Comparison of ENCODE assay signal across 1 fruit fly cellular context in the genomic region with DNA sequence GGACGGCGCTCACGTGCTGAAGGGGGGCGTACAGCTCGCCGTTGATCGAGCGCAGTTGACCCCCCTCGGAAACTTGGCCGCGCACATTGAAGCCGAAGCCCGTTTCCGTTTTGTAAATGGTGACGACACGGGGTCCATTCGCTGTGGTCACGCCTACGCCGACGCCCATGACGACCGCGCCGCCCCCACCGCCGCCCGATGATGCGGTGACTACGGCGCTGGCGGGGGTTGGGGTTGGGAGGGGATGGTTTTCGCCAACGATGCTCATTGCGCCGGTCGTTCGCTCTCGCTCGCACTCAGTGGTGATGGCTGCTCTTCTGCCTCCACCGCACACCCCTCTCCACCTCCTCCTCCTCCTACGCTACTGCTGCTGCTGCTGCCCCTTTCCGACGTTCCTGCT.
TF ChIP-seq lines count a peak whose summit lies in the region.

No protein-coding gene starts in this region.

TF ChIP-seq in whole organism, embryonic, 481 proteins besides CTCF, POLR2A, EP300 and RAD21 (continued from another document and continues in another):
- TF ChIP-seq ash1 (GFP tag; optimal IDR thresholded peaks at IDR 0.05; lab: Kevin White, UChicago): no peak
- TF ChIP-seq Dip3 (GFP tag; optimal IDR thresholded peaks at IDR 0.05; lab: Kevin White, UChicago): no peak
- no peak for TF ChIP-seq CG17568 (GFP tag; optimal IDR thresholded peaks at IDR 0.05; lab: Kevin White, UChicago)
- TF ChIP-seq CG13123 (GFP tag; optimal IDR thresholded peaks at IDR 0.05; lab: Kevin White, UChicago): no peak
- TF ChIP-seq CG34376 (GFP tag; optimal IDR thresholded peaks at IDR 0.05; lab: Kevin White, UChicago): no peak
- TF ChIP-seq chn (GFP tag; optimal IDR thresholded peaks at IDR 0.05; lab: Kevin White, UChicago): no peak
- TF ChIP-seq nerfin-2 (GFP tag; IDR thresholded peaks at IDR 0.05; lab: Robert Waterston, UW; ENCODE audit: partially characterized antibody): no peak
- no peak for TF ChIP-seq org-1 (GFP tag; optimal IDR thresholded peaks at IDR 0.05; lab: Kevin White, UChicago)
- TF ChIP-seq CG13424 (tag; optimal IDR thresholded peaks at IDR 0.05; lab: Kevin White, UChicago): no peak
- no peak for TF ChIP-seq dati (GFP tag; IDR thresholded peaks at IDR 0.05; lab: Robert Waterston, UW)
- TF ChIP-seq PHDP (tag; optimal IDR thresholded peaks at IDR 0.05; lab: Kevin White, UChicago): no peak
- TF ChIP-seq mirr (GFP tag; optimal IDR thresholded peaks at IDR 0.05; lab: Kevin White, UChicago): no peak
- no peak for TF ChIP-seq phol (tag; optimal IDR thresholded peaks at IDR 0.05; lab: Kevin White, UChicago)
- TF ChIP-seq sim (GFP tag; IDR thresholded peaks at IDR 0.05; lab: Robert Waterston, UW): no peak
- 0 out of 2 replicates have a peak, but pooled peaks have one; percentile 23 for TF ChIP-seq CG10321 (GFP tag; IDR thresholded peaks at IDR 0.05; lab: Robert Waterston, UW)
- no peak for TF ChIP-seq schlank (tag; optimal IDR thresholded peaks at IDR 0.05; lab: Kevin White, UChicago)
- no peak for TF ChIP-seq ab (GFP tag; optimal IDR thresholded peaks at IDR 0.05; lab: Kevin White, UChicago)
- TF ChIP-seq CG12769 (tag; optimal IDR thresholded peaks at IDR 0.05; lab: Kevin White, UChicago): peak; percentile 76
- no peak for TF ChIP-seq Lpt (GFP tag; optimal IDR thresholded peaks at IDR 0.05; lab: Kevin White, UChicago)
- no peak for TF ChIP-seq CG33213 (GFP tag; optimal IDR thresholded peaks at IDR 0.05; lab: Kevin White, UChicago)
- peak; percentile 42; the same call in 1 of the 4 replicates for TF ChIP-seq Gug (GFP tag; IDR thresholded peaks at IDR 0.05; lab: Robert Waterston, UW)
- TF ChIP-seq CG30020 (tag; optimal IDR thresholded peaks at IDR 0.05; lab: Kevin White, UChicago): no peak
- peak; percentile 8 for TF ChIP-seq CG12942 (GFP tag; optimal IDR thresholded peaks at IDR 0.05; lab: Kevin White, UChicago)
- 0 out of 2 replicates have a peak, but pooled peaks have one; percentile 42 for TF ChIP-seq CG11085 (GFP tag; IDR thresholded peaks at IDR 0.05; lab: Robert Waterston, UW)
- peak; percentile 34 for TF ChIP-seq ewg (GFP tag; optimal IDR thresholded peaks at IDR 0.05; lab: Kevin White, UChicago)
- TF ChIP-seq Nf-YB (GFP tag; optimal IDR thresholded peaks at IDR 0.05; lab: Kevin White, UChicago): no peak
- TF ChIP-seq HLH4C (GFP tag; IDR thresholded peaks at IDR 0.05; lab: Robert Waterston, UW; ENCODE audit: partially characterized antibody): no peak
- TF ChIP-seq tap (tag; optimal IDR thresholded peaks at IDR 0.05; lab: Kevin White, UChicago): no peak
- 0 out of 2 replicates have a peak, but pooled peaks have one; percentile 24 for TF ChIP-seq Ptx1 (GFP tag; IDR thresholded peaks at IDR 0.05; lab: Robert Waterston, UW)
- TF ChIP-seq CG11093 (GFP tag; IDR thresholded peaks at IDR 0.05; lab: Robert Waterston, UW): no peak
- no peak for TF ChIP-seq Six4 (GFP tag; optimal IDR thresholded peaks at IDR 0.05; lab: Kevin White, UChicago)
- TF ChIP-seq CG11560 (tag; IDR thresholded peaks at IDR 0.05; lab: Robert Waterston, UW): no peak
- no peak for TF ChIP-seq zf30C (GFP tag; optimal IDR thresholded peaks at IDR 0.05; lab: Kevin White, UChicago)
- TF ChIP-seq H15 (GFP tag; IDR thresholded peaks at IDR 0.05; lab: Robert Waterston, UW): no peak
- TF ChIP-seq Sry-δ (GFP tag; optimal IDR thresholded peaks at IDR 0.05; lab: Kevin White, UChicago): no peak
- TF ChIP-seq CG4854 (GFP tag; optimal IDR thresholded peaks at IDR 0.05; lab: Kevin White, UChicago): no peak
- TF ChIP-seq sisA (GFP tag; IDR thresholded peaks at IDR 0.05; lab: Robert Waterston, UW): peak; percentile 32; the same call in 1 of the 2 replicates
- no peak for TF ChIP-seq ems (GFP tag; optimal IDR thresholded peaks at IDR 0.05; lab: Kevin White, UChicago)
- no peak for TF ChIP-seq Ets97D (GFP tag; optimal IDR thresholded peaks at IDR 0.05; lab: Kevin White, UChicago)
- no peak for TF ChIP-seq Optix (GFP tag; IDR thresholded peaks at IDR 0.05; lab: Robert Waterston, UW)
- TF ChIP-seq CG14710 (tag; optimal IDR thresholded peaks at IDR 0.05; lab: Kevin White, UChicago): no peak
- TF ChIP-seq CG7786 (GFP tag; optimal IDR thresholded peaks at IDR 0.05; lab: Kevin White, UChicago): no peak
- no peak for TF ChIP-seq Spps (tag; optimal IDR thresholded peaks at IDR 0.05; lab: Kevin White, UChicago)
- no peak for TF ChIP-seq CG17385 (GFP tag; optimal IDR thresholded peaks at IDR 0.05; lab: Kevin White, UChicago)
- no peak for TF ChIP-seq inv (GFP tag; IDR thresholded peaks at IDR 0.05; lab: Robert Waterston, UW; ENCODE audit: partially characterized antibody)
- no peak for TF ChIP-seq Sin3A (optimal IDR thresholded peaks at IDR 0.05; lab: Kevin White, UChicago)
- no peak for TF ChIP-seq trh (GFP tag; optimal IDR thresholded peaks at IDR 0.05; lab: Kevin White, UChicago)
- TF ChIP-seq sc (optimal IDR thresholded peaks at IDR 0.05; lab: Kevin White, UChicago): no peak
- TF ChIP-seq sc (GFP tag; optimal IDR thresholded peaks at IDR 0.05; lab: Kevin White, UChicago): no peak
- TF ChIP-seq pros (GFP tag; optimal IDR thresholded peaks at IDR 0.05; lab: Kevin White, UChicago): no peak
- TF ChIP-seq Mes4 (GFP tag; optimal IDR thresholded peaks at IDR 0.05; lab: Kevin White, UChicago): no peak
- no peak for TF ChIP-seq knrl (GFP tag; IDR thresholded peaks at IDR 0.05; lab: Robert Waterston, UW; ENCODE audit: partially characterized antibody)
- TF ChIP-seq CG7928 (GFP tag; optimal IDR thresholded peaks at IDR 0.05; lab: Kevin White, UChicago): no peak
- no peak for TF ChIP-seq CG8944 (GFP tag; optimal IDR thresholded peaks at IDR 0.05; lab: Kevin White, UChicago)
- TF ChIP-seq p53 (GFP tag; optimal IDR thresholded peaks at IDR 0.05; lab: Kevin White, UChicago): no peak
- peak; percentile 36; the same call in 1 of the 3 replicates for TF ChIP-seq Aef1 (GFP tag; IDR thresholded peaks at IDR 0.05; lab: Robert Waterston, UW)
- TF ChIP-seq Mad (GFP tag; optimal IDR thresholded peaks at IDR 0.05; lab: Kevin White, UChicago): no peak
- peak; percentile 35 for TF ChIP-seq CG15514 (GFP tag; optimal IDR thresholded peaks at IDR 0.05; lab: Kevin White, UChicago)
- no peak for TF ChIP-seq CG2678 (tag; optimal IDR thresholded peaks at IDR 0.05; lab: Kevin White, UChicago)
- no peak for TF ChIP-seq fu2 (GFP tag; optimal IDR thresholded peaks at IDR 0.05; lab: Kevin White, UChicago)
- no peak for TF ChIP-seq lilli (GFP tag; optimal IDR thresholded peaks at IDR 0.05; lab: Kevin White, UChicago)
- no peak for TF ChIP-seq CG42726 (GFP tag; IDR thresholded peaks at IDR 0.05; lab: Robert Waterston, UW; ENCODE audit: partially characterized antibody)
- no peak for TF ChIP-seq CG16813 (GFP tag; IDR thresholded peaks at IDR 0.05; lab: Robert Waterston, UW; ENCODE audit: partially characterized antibody)
- no peak for TF ChIP-seq Kr (GFP tag; optimal IDR thresholded peaks at IDR 0.05; lab: Kevin White, UChicago)
- TF ChIP-seq Ssrp (tag; optimal IDR thresholded peaks at IDR 0.05; lab: Kevin White, UChicago): no peak
- no peak for TF ChIP-seq danr (GFP tag; IDR thresholded peaks at IDR 0.05; lab: Robert Waterston, UW)
- no peak for TF ChIP-seq CG6854 (GFP tag; optimal IDR thresholded peaks at IDR 0.05; lab: Kevin White, UChicago)
- peak; percentile 22; the same call in 1 of the 2 replicates for TF ChIP-seq CG3847 (GFP tag; IDR thresholded peaks at IDR 0.05; lab: Robert Waterston, UW)
- no peak for TF ChIP-seq onecut (GFP tag; IDR thresholded peaks at IDR 0.05; lab: Robert Waterston, UW)
- no peak for TF ChIP-seq hth (optimal IDR thresholded peaks at IDR 0.05; lab: Kevin White, UChicago)
- TF ChIP-seq slou (GFP tag; optimal IDR thresholded peaks at IDR 0.05; lab: Kevin White, UChicago): no peak
- TF ChIP-seq CG43689 (GFP tag; IDR thresholded peaks at IDR 0.05; lab: Robert Waterston, UW): no peak
- peak; percentile 69 for TF ChIP-seq Dbx (GFP tag; IDR thresholded peaks at IDR 0.05; lab: Robert Waterston, UW)
- TF ChIP-seq CG13624 (GFP tag; optimal IDR thresholded peaks at IDR 0.05; lab: Kevin White, UChicago): no peak
- TF ChIP-seq cas (GFP tag; IDR thresholded peaks at IDR 0.05; lab: Robert Waterston, UW): no peak
- TF ChIP-seq CG4424 (GFP tag; optimal IDR thresholded peaks at IDR 0.05; lab: Kevin White, UChicago): peak; percentile 22
- no peak; the same call in 1 of the 2 replicates for TF ChIP-seq amos (GFP tag; IDR thresholded peaks at IDR 0.05; lab: Robert Waterston, UW; ENCODE audit: partially characterized antibody)
- TF ChIP-seq Oli (tag; optimal IDR thresholded peaks at IDR 0.05; lab: Kevin White, UChicago): peak; percentile 6
- no peak for TF ChIP-seq NK7.1 (GFP tag; optimal IDR thresholded peaks at IDR 0.05; lab: Kevin White, UChicago)
- no peak for TF ChIP-seq CG3281 (GFP tag; optimal IDR thresholded peaks at IDR 0.05; lab: Kevin White, UChicago)
- no peak for TF ChIP-seq CG17328 (GFP tag; IDR thresholded peaks at IDR 0.05; lab: Robert Waterston, UW)
- TF ChIP-seq tup (GFP tag; optimal IDR thresholded peaks at IDR 0.05; lab: Kevin White, UChicago): no peak
- no peak for TF ChIP-seq sens-2 (GFP tag; IDR thresholded peaks at IDR 0.05; lab: Robert Waterston, UW)
- TF ChIP-seq en (GFP tag; optimal IDR thresholded peaks at IDR 0.05; lab: Kevin White, UChicago): no peak
- 0 out of 2 replicates have a peak, but pooled peaks have one; percentile 15 for TF ChIP-seq Taf1 (GFP tag; IDR thresholded peaks at IDR 0.05; lab: Robert Waterston, UW)
- TF ChIP-seq CrebB (tag; optimal IDR thresholded peaks at IDR 0.05; lab: Kevin White, UChicago): no peak
- no peak for TF ChIP-seq crp (GFP tag; optimal IDR thresholded peaks at IDR 0.05; lab: Kevin White, UChicago)
- TF ChIP-seq Hsf (GFP tag; optimal IDR thresholded peaks at IDR 0.05; lab: Kevin White, UChicago): no peak
- peak; percentile 47; the same call in 1 of the 3 replicates for TF ChIP-seq row (GFP tag; IDR thresholded peaks at IDR 0.05; lab: Robert Waterston, UW)
- TF ChIP-seq cg (GFP tag; optimal IDR thresholded peaks at IDR 0.05; lab: Kevin White, UChicago): no peak
- no peak for TF ChIP-seq CG7271 (tag; optimal IDR thresholded peaks at IDR 0.05; lab: Kevin White, UChicago)
- TF ChIP-seq CG32772 (GFP tag; IDR thresholded peaks at IDR 0.05; lab: Robert Waterston, UW): 0 out of 2 replicates have a peak, but pooled peaks have one; percentile 35
- TF ChIP-seq MBD-R2 (GFP tag; IDR thresholded peaks at IDR 0.05; lab: Robert Waterston, UW): 0 out of 2 replicates have a peak, but pooled peaks have one; percentile 35
- TF ChIP-seq CG1529 (GFP tag; optimal IDR thresholded peaks at IDR 0.05; lab: Kevin White, UChicago): no peak
- no peak for TF ChIP-seq CG7372 (GFP tag; IDR thresholded peaks at IDR 0.05; lab: Robert Waterston, UW)
- TF ChIP-seq CG1602 (GFP tag; optimal IDR thresholded peaks at IDR 0.05; lab: Kevin White, UChicago): no peak
- no peak for TF ChIP-seq CG3726 (GFP tag; IDR thresholded peaks at IDR 0.05; lab: Robert Waterston, UW)
- peak; percentile 21 for TF ChIP-seq CG10209 (GFP tag; optimal IDR thresholded peaks at IDR 0.05; lab: Kevin White, UChicago)
- no peak for TF ChIP-seq zfh2 (GFP tag; optimal IDR thresholded peaks at IDR 0.05; lab: Kevin White, UChicago)
- no peak for TF ChIP-seq Fer1 (GFP tag; optimal IDR thresholded peaks at IDR 0.05; lab: Kevin White, UChicago)
- TF ChIP-seq slbo (GFP tag; IDR thresholded peaks at IDR 0.05; lab: Robert Waterston, UW): peak; percentile 61
- TF ChIP-seq CG9876 (GFP tag; optimal IDR thresholded peaks at IDR 0.05; lab: Kevin White, UChicago): no peak
- no peak for TF ChIP-seq ftz-f1 (GFP tag; optimal IDR thresholded peaks at IDR 0.05; lab: Kevin White, UChicago)
- TF ChIP-seq insv (GFP tag; optimal IDR thresholded peaks at IDR 0.05; lab: Kevin White, UChicago): no peak
- no peak for TF ChIP-seq hkb (optimal IDR thresholded peaks at IDR 0.05; lab: Kevin White, UChicago)
- peak; percentile 54; the same call in 1 of the 2 replicates for TF ChIP-seq hkb (GFP tag; IDR thresholded peaks at IDR 0.05; lab: Robert Waterston, UW)
- no peak for TF ChIP-seq CG8388 (GFP tag; optimal IDR thresholded peaks at IDR 0.05; lab: Kevin White, UChicago)
- TF ChIP-seq CG4730 (GFP tag; IDR thresholded peaks at IDR 0.05; lab: Robert Waterston, UW): no peak
- TF ChIP-seq sob (GFP tag; IDR thresholded peaks at IDR 0.05; lab: Robert Waterston, UW): 0 out of 2 replicates have a peak, but pooled peaks have one; percentile 12
- no peak for TF ChIP-seq CG11723 (GFP tag; optimal IDR thresholded peaks at IDR 0.05; lab: Kevin White, UChicago)
- TF ChIP-seq ttk (GFP tag; IDR thresholded peaks at IDR 0.05; lab: Robert Waterston, UW): peak; percentile 33; the same call in 1 of the 2 replicates
- no peak for TF ChIP-seq maf-S (GFP tag; optimal IDR thresholded peaks at IDR 0.05; lab: Kevin White, UChicago)
- no peak for TF ChIP-seq CG34224 (GFP tag; IDR thresholded peaks at IDR 0.05; lab: Robert Waterston, UW; ENCODE audit: partially characterized antibody)
- TF ChIP-seq CG18476 (GFP tag; optimal IDR thresholded peaks at IDR 0.05; lab: Kevin White, UChicago): no peak
- no peak for TF ChIP-seq sna (GFP tag; IDR thresholded peaks at IDR 0.05; lab: Robert Waterston, UW; ENCODE audit: partially characterized antibody)
- no peak for TF ChIP-seq CG18262 (tag; optimal IDR thresholded peaks at IDR 0.05; lab: Kevin White, UChicago)
- no peak for TF ChIP-seq emc (GFP tag; optimal IDR thresholded peaks at IDR 0.05; lab: Kevin White, UChicago)
- no peak for TF ChIP-seq pho (GFP tag; optimal IDR thresholded peaks at IDR 0.05; lab: Kevin White, UChicago)
- TF ChIP-seq eve (GFP tag; optimal IDR thresholded peaks at IDR 0.05; lab: Kevin White, UChicago): no peak
- TF ChIP-seq YL-1 (GFP tag; optimal IDR thresholded peaks at IDR 0.05; lab: Kevin White, UChicago): no peak
- peak; percentile 16 for TF ChIP-seq grau (tag; optimal IDR thresholded peaks at IDR 0.05; lab: Kevin White, UChicago)
- no peak for TF ChIP-seq trem (tag; optimal IDR thresholded peaks at IDR 0.05; lab: Kevin White, UChicago)
- no peak for TF ChIP-seq GATAe (GFP tag; conservative IDR thresholded peaks at IDR 0.05; lab: Robert Waterston, UW)
- TF ChIP-seq CG13296 (GFP tag; optimal IDR thresholded peaks at IDR 0.05; lab: Kevin White, UChicago): no peak
- TF ChIP-seq pan (optimal IDR thresholded peaks at IDR 0.05; lab: Kevin White, UChicago): no peak
- peak in 1 of 2 experiments; percentile 38 for TF ChIP-seq pan (GFP tag; optimal IDR thresholded peaks at IDR 0.05 in 1 of 2, IDR thresholded peaks at IDR 0.05 in 1 of 2)
- TF ChIP-seq gro (GFP tag; optimal IDR thresholded peaks at IDR 0.05; lab: Kevin White, UChicago): no peak
- 0 out of 3 replicates have a peak, but pooled peaks have one; percentile 50 for TF ChIP-seq so (GFP tag; IDR thresholded peaks at IDR 0.05; lab: Robert Waterston, UW)
- no peak for TF ChIP-seq hb (GFP tag; IDR thresholded peaks at IDR 0.05; lab: Robert Waterston, UW; ENCODE audit: partially characterized antibody)
